Fruit fly (Drosophila melanogaster) whole organism, pupa: Measurements from ENCODE around the gene CG14443.

Source experiments
- CG10348 ChIP-seq: fragments of 200-800 bp; sonication (Bioruptor generic); IDR thresholded peaks from 2 replicates; pipeline ENCODE4 v1.3.6; 2022; ENCODE audit warnings: missing biosample characterization, missing genetic modification characterization
- CG12605 ChIP-seq: fragments of 200-800 bp; sonication (Bioruptor generic); IDR thresholded peaks from 2 replicates; pipeline ENCODE4 v1.3.6; 2022; ENCODE audit warnings: missing biosample characterization, missing genetic modification characterization
- CG13204 ChIP-seq: fragments of 200-800 bp; sonication (Bioruptor generic); optimal IDR thresholded peaks from 2 replicates; lab custom pipeline; 2018; ENCODE audit warnings: missing biosample characterization, mild to moderate bottlenecking, missing genetic modification characterization, moderate library complexity
- CG14655 ChIP-seq: fragments of 200-800 bp; sonication (Bioruptor generic); optimal IDR thresholded peaks from 3 replicates; lab custom pipeline; 2017; ENCODE audit warnings: mild to moderate bottlenecking, missing biosample characterization, missing genetic modification reagents, missing genetic modification characterization
- CG15710 ChIP-seq: fragments of 200-800 bp; sonication (Bioruptor generic); optimal IDR thresholded peaks from 2 replicates; lab custom pipeline; 2018; ENCODE audit warnings: missing biosample characterization, mild to moderate bottlenecking, missing genetic modification characterization, moderate library complexity
- CG17806 ChIP-seq: fragments of 200-800 bp; sonication (Bioruptor generic); optimal IDR thresholded peaks from 2 replicates; lab custom pipeline; 2018; ENCODE audit warnings: missing biosample characterization, mild to moderate bottlenecking, missing genetic modification characterization, moderate library complexity
- CG32121 ChIP-seq: fragments of 200-800 bp; sonication (Bioruptor generic); IDR thresholded peaks from 2 replicates; pipeline ENCODE4 v1.3.6; 2022; ENCODE audit warnings: missing biosample characterization, missing genetic modification characterization
- CG34367 ChIP-seq: fragments of 200-800 bp; sonication (Bioruptor generic); optimal IDR thresholded peaks from 2 replicates; lab custom pipeline; 2018; ENCODE audit warnings: missing biosample characterization, mild to moderate bottlenecking, missing genetic modification characterization
- CG4496 ChIP-seq: fragments of 200-800 bp; sonication (Bioruptor generic); IDR thresholded peaks from 3 replicates; pipeline ENCODE4 v1.3.6; 2022; ENCODE audit warnings: missing biosample characterization, missing genetic modification characterization
- CG8159 ChIP-seq: fragments of 200-800 bp; sonication (Bioruptor generic); optimal IDR thresholded peaks from 3 replicates; lab custom pipeline; 2018; ENCODE audit warnings: missing biosample characterization, mild to moderate bottlenecking, missing genetic modification characterization, moderate library complexity
- CG8301 ChIP-seq: fragments of 200-800 bp; sonication (Bioruptor generic); optimal IDR thresholded peaks from 2 replicates; lab custom pipeline; 2018; ENCODE audit warnings: missing biosample characterization, mild to moderate bottlenecking, missing genetic modification characterization
- CG9948 ChIP-seq: fragments of 200-800 bp; sonication (Bioruptor generic); optimal IDR thresholded peaks from 2 replicates; lab custom pipeline; 2018; ENCODE audit warnings: missing biosample characterization, mild to moderate bottlenecking, missing genetic modification characterization, moderate library complexity
- D1 ChIP-seq: fragments of 200-800 bp; sonication (Bioruptor generic); optimal IDR thresholded peaks from 2 replicates; lab custom pipeline; 2018; ENCODE audit warnings: missing biosample characterization, mild to moderate bottlenecking, missing genetic modification characterization, moderate library complexity
- EcR ChIP-seq: fragments of 200-800 bp; sonication (Bioruptor generic); optimal IDR thresholded peaks from 3 replicates; lab custom pipeline; 2019; ENCODE audit warnings: missing biosample characterization, missing genetic modification characterization, mild to moderate bottlenecking, moderate library complexity, missing genetic modification reagents
- Ets98B ChIP-seq: fragments of 200-800 bp; sonication (Bioruptor generic); IDR thresholded peaks from 2 replicates; pipeline ENCODE4 v1.3.6; 2022; ENCODE audit warnings: missing biosample characterization, missing genetic modification characterization
- Pif1A ChIP-seq: fragments of 200-800 bp; sonication (Bioruptor generic); optimal IDR thresholded peaks from 3 replicates; lab custom pipeline; 2016; ENCODE audit warnings: missing biosample characterization, missing genetic modification characterization
- Pif1B ChIP-seq: fragments of 200-800 bp; sonication (Bioruptor generic); optimal IDR thresholded peaks from 3 replicates; lab custom pipeline; 2016; ENCODE audit warnings: missing biosample characterization, missing genetic modification characterization
- Snoo ChIP-seq: fragments of 200-800 bp; sonication (Bioruptor generic); optimal IDR thresholded peaks from 3 replicates; lab custom pipeline; 2017; ENCODE audit warnings: missing biosample characterization, mild to moderate bottlenecking, missing genetic modification characterization, inconsistent platforms
- fd96Ca ChIP-seq: fragments of 200-800 bp; sonication (Bioruptor generic); IDR thresholded peaks from 3 replicates; pipeline ENCODE4 v1.3.6; 2022; ENCODE audit warnings: missing biosample characterization, missing genetic modification characterization
- gl ChIP-seq: fragments of 200-800 bp; sonication (Bioruptor generic); optimal IDR thresholded peaks from 2 replicates; lab custom pipeline; 2018; ENCODE audit warnings: missing biosample characterization, mild to moderate bottlenecking, missing genetic modification characterization
- rn ChIP-seq: fragments of 200-800 bp; sonication (Bioruptor generic); IDR thresholded peaks from 2 replicates; pipeline ENCODE4 v1.3.6; 2022; ENCODE audit warnings: missing biosample characterization, missing genetic modification characterization

The CG14443 gene

DNA sequence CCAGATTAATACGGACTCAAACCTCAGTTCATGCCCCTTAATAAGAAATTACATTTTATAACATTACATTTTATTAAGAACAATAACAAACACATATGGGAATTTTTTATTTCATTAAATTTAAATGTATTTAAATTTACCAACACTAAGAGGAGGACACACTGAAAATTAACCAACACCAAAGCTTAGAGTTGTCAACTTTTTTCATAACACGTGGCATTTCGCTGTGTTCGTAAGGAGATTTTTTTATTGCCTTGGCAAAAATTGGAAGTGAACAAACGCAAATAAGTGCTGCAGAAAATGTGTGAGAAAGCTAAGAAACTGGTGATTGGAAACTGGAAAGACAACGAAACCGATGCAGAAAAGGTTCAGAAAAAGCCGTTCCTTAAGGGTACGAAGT, at the start of gene CG14443:
Gene CG14443, plus strand, starts transcription at position 301 of the 400 bp plus-strand sequence.
- no peak for TF ChIP-seq CG15710
- no peak for TF ChIP-seq Ets98B (GFP tag; lab: Robert Waterston, UW)
- TF ChIP-seq CG10348 (GFP tag; lab: Robert Waterston, UW) = no peak
- no peak for TF ChIP-seq CG14655
- TF ChIP-seq CG17806 (tag; lab: Kevin White, UChicago) = no peak
- no peak for TF ChIP-seq gl (tag; lab: Kevin White, UChicago)
- TF ChIP-seq CG9948 (tag; lab: Kevin White, UChicago) = no peak
- no peak for TF ChIP-seq CG4496 (GFP tag; lab: Robert Waterston, UW)

DNA sequence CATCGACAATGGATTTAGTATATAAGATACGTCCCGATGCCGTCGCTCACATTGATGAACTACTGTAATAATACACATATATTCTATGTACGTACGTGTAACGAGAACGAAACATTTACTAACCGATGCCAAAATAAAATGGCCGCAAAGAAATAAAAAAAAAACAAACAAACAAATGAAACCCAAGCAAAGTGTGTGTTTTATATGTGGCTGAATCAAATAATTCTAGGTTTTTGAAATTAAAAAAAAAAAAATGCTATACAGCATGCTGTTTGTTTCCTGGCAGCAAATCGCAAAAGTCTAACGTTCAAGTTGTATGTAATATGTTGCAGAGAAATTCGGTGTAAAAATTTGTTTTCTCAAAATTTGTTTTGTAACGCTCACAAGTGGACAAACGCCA, 44.8 kb upstream of the CG14443 start, which contains the start of gene CG17717:
Gene CG17717, plus strand, starts transcription at position 301 of the 400 bp plus-strand sequence.
- no peak for TF ChIP-seq Snoo (tag; lab: Kevin White, UChicago)
- TF ChIP-seq gl (tag; lab: Kevin White, UChicago) = no peak
- no peak for TF ChIP-seq CG8301 (tag; lab: Kevin White, UChicago)

DNA sequence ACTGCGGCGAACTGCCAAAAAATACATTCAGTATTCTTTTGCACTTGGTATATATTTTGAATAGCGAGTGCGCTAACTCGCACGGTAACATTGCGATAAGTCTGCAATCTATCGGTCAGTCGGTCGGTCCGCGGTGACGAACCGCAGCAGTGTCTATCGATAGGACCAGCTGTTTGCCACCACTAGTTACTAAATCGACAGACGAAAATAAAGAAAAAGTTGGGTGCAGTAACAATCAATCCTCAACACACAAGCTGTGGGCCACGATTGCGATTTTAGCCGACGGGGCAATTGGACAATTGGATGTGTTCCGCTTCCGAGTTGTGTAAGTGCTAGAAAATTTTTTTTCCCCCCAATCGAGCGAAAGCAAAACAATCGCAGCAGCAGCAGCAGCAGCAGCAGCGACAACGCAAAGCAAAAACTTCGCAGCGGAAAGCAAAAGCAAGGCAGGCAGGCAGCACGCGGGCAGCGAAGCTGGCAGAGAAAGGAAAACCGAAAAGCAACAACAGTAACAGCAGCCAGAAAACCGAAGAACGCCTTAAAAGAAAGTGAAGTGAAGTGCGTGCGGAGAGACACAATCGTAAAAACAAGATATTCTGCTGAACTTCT, 43.0 kb upstream of the CG14443 start, which contains the start of gene Pat1:
Gene Pat1, plus strand, starts transcription at position 96 of the 609 bp plus-strand sequence.
- TF ChIP-seq Snoo (tag; lab: Kevin White, UChicago) = peak; percentile 17
- no peak for TF ChIP-seq CG8159
- TF ChIP-seq Pif1B (GFP tag; lab: Kevin White, UChicago) = no peak
- TF ChIP-seq EcR (GFP tag; lab: Kevin White, UChicago) = peak; percentile 26
- TF ChIP-seq gl (tag; lab: Kevin White, UChicago) = no peak
- TF ChIP-seq CG32121 (GFP tag; lab: Robert Waterston, UW) = no peak
- TF ChIP-seq D1 (tag; lab: Kevin White, UChicago) = no peak
- no peak for TF ChIP-seq CG12605 (GFP tag; lab: Robert Waterston, UW)
- no peak for TF ChIP-seq CG15710
- TF ChIP-seq CG10348 (GFP tag; lab: Robert Waterston, UW) = no peak
- TF ChIP-seq CG8301 (tag; lab: Kevin White, UChicago) = peak; percentile 27
- 0 out of 3 replicates have a peak, but pooled peaks have one; percentile 30 for TF ChIP-seq CG4496 (GFP tag; lab: Robert Waterston, UW)
- no peak for TF ChIP-seq CG13204 (GFP tag; lab: Kevin White, UChicago)
- no peak for TF ChIP-seq rn
- no peak for TF ChIP-seq CG9948 (tag; lab: Kevin White, UChicago)
- no peak for TF ChIP-seq Pif1A
- TF ChIP-seq CG34367 (tag; lab: Kevin White, UChicago) = no peak
- TF ChIP-seq Ets98B (GFP tag; lab: Robert Waterston, UW) = peak; percentile 20; the same call in 1 of the 2 replicates
- TF ChIP-seq CG17806 (tag; lab: Kevin White, UChicago) = no peak
- TF ChIP-seq, all 21 proteins: peak for 5

DNA sequence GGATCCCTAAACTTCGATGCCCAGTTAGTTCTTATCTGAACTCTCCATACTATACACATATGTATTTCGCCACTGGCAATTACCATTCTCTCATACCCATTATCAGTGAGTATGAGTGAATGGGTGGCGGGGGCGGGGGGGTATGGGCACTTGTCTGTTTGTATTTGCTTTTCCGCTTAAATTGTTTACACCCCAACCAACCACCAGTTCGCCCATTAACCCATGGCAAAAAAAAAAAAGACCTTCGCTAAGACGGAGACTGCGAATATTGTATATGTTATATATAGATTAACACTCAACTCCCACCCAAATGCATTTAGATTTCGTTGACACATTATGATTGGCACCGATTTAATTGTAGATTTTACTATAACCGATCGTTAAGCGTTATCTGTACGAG, 41.7 kb upstream of the CG14443 start:
- TF ChIP-seq CG8159 = peak; percentile 20
- no peak for TF ChIP-seq EcR (GFP tag; lab: Kevin White, UChicago)
- TF ChIP-seq CG13204 (GFP tag; lab: Kevin White, UChicago) = peak; percentile 9
- TF ChIP-seq gl (tag; lab: Kevin White, UChicago) = peak; percentile 33
- TF ChIP-seq CG32121 (GFP tag; lab: Robert Waterston, UW) = 0 out of 2 replicates have a peak, but pooled peaks have one; percentile 8
- TF ChIP-seq CG4496 (GFP tag; lab: Robert Waterston, UW) = peak; percentile 39; the same call in 2 of the 3 replicates

DNA sequence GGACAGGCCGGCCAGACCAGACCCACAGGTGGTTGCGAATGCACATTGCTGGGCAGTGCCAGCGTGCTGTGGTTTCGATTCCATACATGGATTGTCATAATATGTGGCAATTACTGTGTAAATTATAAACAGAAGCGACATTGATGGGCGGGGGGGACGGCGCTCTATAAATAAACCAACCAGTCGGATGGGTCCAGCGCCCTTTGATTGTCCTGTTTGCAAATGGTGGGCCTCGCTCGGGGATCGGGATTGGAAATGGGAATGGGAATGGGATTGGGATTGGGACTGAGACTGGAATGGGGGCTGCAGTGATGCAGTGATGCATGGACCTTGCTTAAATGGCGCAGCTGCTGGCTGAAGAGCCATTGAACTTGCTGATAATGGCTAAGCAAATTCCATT, 41.0 kb upstream of the CG14443 start:
- TF ChIP-seq CG34367 (tag; lab: Kevin White, UChicago) (no peak), fd96Ca (GFP tag; lab: Robert Waterston, UW) (no peak), CG4496 (GFP tag; lab: Robert Waterston, UW) (no peak), CG10348 (GFP tag; lab: Robert Waterston, UW) (no peak), CG8301 (tag; lab: Kevin White, UChicago) (no peak), CG17806 (tag; lab: Kevin White, UChicago) (no peak), EcR (GFP tag; lab: Kevin White, UChicago) (peak; percentile 95), D1 (tag; lab: Kevin White, UChicago) (no peak), CG13204 (GFP tag; lab: Kevin White, UChicago) (peak; percentile 39)
- TF ChIP-seq, all 21 proteins: peak for 2

DNA sequence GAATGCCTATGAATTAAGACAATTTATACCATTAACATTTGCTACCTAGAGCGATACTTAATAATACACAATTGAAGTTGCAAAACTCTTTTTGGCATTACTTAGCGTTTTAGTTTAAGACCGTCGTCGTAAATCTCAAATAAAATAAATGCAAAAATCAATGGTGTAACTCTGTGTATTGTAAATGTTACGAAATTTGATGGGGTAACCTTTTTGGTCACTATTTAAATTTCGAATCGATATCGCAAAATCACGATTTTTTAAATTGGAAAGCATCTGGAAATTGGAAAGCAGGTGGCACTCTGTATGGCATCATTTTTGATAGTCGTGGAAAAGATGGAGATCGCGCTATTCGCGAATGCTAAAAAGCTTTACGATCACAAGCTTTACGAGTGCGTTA, 37.0 kb upstream of the CG14443 start, which contains the start of gene APC7:
Gene APC7, plus strand, starts transcription at position 301 of the 400 bp plus-strand sequence.
- TF ChIP-seq EcR (GFP tag; lab: Kevin White, UChicago) (no peak), Snoo (tag; lab: Kevin White, UChicago) (no peak), gl (tag; lab: Kevin White, UChicago) (no peak), CG8159 (no peak), CG15710 (no peak), CG14655 (no peak), D1 (tag; lab: Kevin White, UChicago) (no peak), CG17806 (tag; lab: Kevin White, UChicago) (no peak), Pif1A (no peak), Ets98B (GFP tag; lab: Robert Waterston, UW) (no peak), fd96Ca (GFP tag; lab: Robert Waterston, UW) (no peak)
